Worm (Caenorhabditis elegans): ENCODE results near the gene srap-1.

DNA sequence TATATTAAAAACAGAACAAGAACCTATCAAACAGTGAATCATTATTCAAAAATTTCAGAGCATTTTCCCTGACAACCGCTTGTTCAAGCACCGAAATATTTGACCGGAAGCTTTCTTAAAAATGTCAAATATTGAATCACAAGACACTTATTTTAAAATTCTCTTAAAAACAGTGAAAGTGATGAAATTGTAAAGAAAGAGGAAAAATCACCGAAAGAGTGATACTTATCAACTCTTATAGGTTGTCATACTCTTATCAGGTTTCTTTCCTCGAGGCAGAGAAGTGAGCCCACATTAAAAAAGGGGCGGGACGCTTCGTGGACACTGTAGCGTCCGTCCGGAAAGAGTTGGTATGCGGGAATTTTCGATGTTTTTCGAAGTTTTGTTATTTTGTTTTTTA lies 49.2 kb upstream of the srap-1 start:
- TF ChIP-seq nhr-11 (tag; optimal IDR thresholded peaks at IDR 0.05) (no peak), lin-11 (tag; optimal IDR thresholded peaks at IDR 0.05) (no peak), madf-2 (tag; optimal IDR thresholded peaks at IDR 0.05) (no peak), pha-4 (tag; optimal IDR thresholded peaks at IDR 0.05) (no peak), ama-1 (optimal IDR thresholded peaks at IDR 0.05) (no peak), nfya-1 (tag; optimal IDR thresholded peaks at IDR 0.05) (no peak), ceh-24 (tag; optimal IDR thresholded peaks at IDR 0.05) (no peak), F13H6.1 (tag; optimal IDR thresholded peaks at IDR 0.05) (no peak), ahr-1 (tag; optimal IDR thresholded peaks at IDR 0.05) (no peak)

Data from whole organism, late embryonic.